Worm (Caenorhabditis elegans) whole organism, late embryonic: ENCODE results near the gene T10D4.11.
"Not testable (repeated sequence)": the region's sequence is repeated elsewhere in the genome, so short reads cannot be mapped to it uniquely, and the experiment has no call there.

Source experiments
- C38D4.7 ChIP-seq: fragments of 200-800 bp; sonication (Bioruptor generic); optimal IDR thresholded peaks from 2 replicates; lab custom pipeline; 2018; ENCODE audit warnings: mild to moderate bottlenecking, missing genetic modification characterization, moderate library complexity, missing compliant biosample characterization
- T23F11.4 ChIP-seq: fragments of 200-800 bp; sonication (Bioruptor generic); optimal IDR thresholded peaks from 2 replicates; lab custom pipeline; 2018; ENCODE audit warnings: mild to moderate bottlenecking, missing genetic modification characterization, missing compliant biosample characterization
- Y22D7AL.16 ChIP-seq: sonication (generic microtip); optimal IDR thresholded peaks from 2 replicates; lab custom pipeline; 2016; ENCODE audit warnings: missing genetic modification characterization, missing compliant biosample characterization
- ahr-1 ChIP-seq: sonication (generic microtip); optimal IDR thresholded peaks from 2 replicates; lab custom pipeline; 2016; ENCODE audit warnings: missing genetic modification characterization, missing compliant biosample characterization
- ama-1 ChIP-seq: fragments of 150-350 bp; optimal IDR thresholded peaks from 2 replicates; lab custom pipeline; 2014
- ceh-19 ChIP-seq: fragments of 200-800 bp; sonication (Bioruptor generic); optimal IDR thresholded peaks from 2 replicates; lab custom pipeline; 2018; ENCODE audit warnings: mild to moderate bottlenecking, missing genetic modification characterization, missing compliant biosample characterization
- ceh-34 ChIP-seq: sonication (generic microtip); optimal IDR thresholded peaks from 2 replicates; lab custom pipeline; 2016; ENCODE audit warnings: mild to moderate bottlenecking, missing genetic modification characterization, missing compliant biosample characterization
- ceh-45 ChIP-seq: fragments of 200-800 bp; sonication (Bioruptor generic); IDR thresholded peaks from 2 replicates; pipeline ENCODE4 v1.3.6; 2022; ENCODE audit warnings: missing genetic modification reagents, missing genetic modification characterization, missing compliant biosample characterization
- ceh-48 ChIP-seq: sonication (generic microtip); optimal IDR thresholded peaks from 2 replicates; lab custom pipeline; 2016; ENCODE audit warnings: missing genetic modification characterization, inconsistent platforms, missing compliant biosample characterization
- ceh-6 ChIP-seq: fragments of 200-800 bp; sonication (Bioruptor generic); optimal IDR thresholded peaks from 2 replicates; lab custom pipeline; 2018; ENCODE audit warnings: mild to moderate bottlenecking, missing genetic modification characterization, missing compliant biosample characterization
- ceh-9 ChIP-seq: sonication (generic microtip); optimal IDR thresholded peaks from 2 replicates; lab custom pipeline; 2016; ENCODE audit warnings: mild to moderate bottlenecking, missing genetic modification characterization, inconsistent platforms, missing compliant biosample characterization
- elt-2 ChIP-seq: sonication (generic microtip); optimal IDR thresholded peaks from 2 replicates; lab custom pipeline; 2016; ENCODE audit warnings: missing genetic modification reagents, missing genetic modification characterization, missing compliant biosample characterization
- ets-4 ChIP-seq: sonication (generic microtip); optimal IDR thresholded peaks from 2 replicates; lab custom pipeline; 2016; ENCODE audit warnings: missing genetic modification characterization, missing compliant biosample characterization
- eyg-1 ChIP-seq: sonication (generic microtip); optimal IDR thresholded peaks from 2 replicates; lab custom pipeline; 2016; ENCODE audit warnings: missing genotype, missing genetic modification characterization, missing compliant biosample characterization
- fax-1 ChIP-seq: sonication (generic microtip); optimal IDR thresholded peaks from 2 replicates; lab custom pipeline; 2016; ENCODE audit warnings: missing genotype, missing genetic modification characterization, missing compliant biosample characterization
- lim-6 ChIP-seq: sonication (generic microtip); optimal IDR thresholded peaks from 2 replicates; lab custom pipeline; 2016; ENCODE audit warnings: missing genetic modification characterization, missing compliant biosample characterization
- lin-11 ChIP-seq: fragments of 200-800 bp; sonication (Bioruptor generic); optimal IDR thresholded peaks from 2 replicates; lab custom pipeline; 2018; ENCODE audit warnings: mild to moderate bottlenecking, missing genetic modification characterization, missing compliant biosample characterization
- madf-2 ChIP-seq: sonication (generic microtip); optimal IDR thresholded peaks from 2 replicates; lab custom pipeline; 2017; ENCODE audit warnings: missing genetic modification characterization, missing compliant biosample characterization
- mec-3 ChIP-seq: sonication (generic microtip); optimal IDR thresholded peaks from 2 replicates; lab custom pipeline; 2016; ENCODE audit warnings: borderline replicate concordance, missing genetic modification characterization, missing compliant biosample characterization
- nfya-1 ChIP-seq: sonication (generic microtip); optimal IDR thresholded peaks from 2 replicates; lab custom pipeline; 2017; ENCODE audit warnings: missing genetic modification characterization, mild to moderate bottlenecking, missing compliant biosample characterization, antibody characterized with exemption, moderate library complexity
- pag-3 ChIP-seq: sonication (generic microtip); optimal IDR thresholded peaks from 2 replicates; lab custom pipeline; 2016; ENCODE audit warnings: missing compliant biosample characterization, missing genetic modification characterization, borderline replicate concordance
- pax-1 ChIP-seq: fragments of 150-350 bp; optimal IDR thresholded peaks from 2 replicates; lab custom pipeline; 2014; ENCODE audit warnings: missing biosample characterization, missing genetic modification characterization
- pha-2 ChIP-seq: sonication (generic microtip); optimal IDR thresholded peaks from 2 replicates; lab custom pipeline; 2017; ENCODE audit warnings: mild to moderate bottlenecking, missing genetic modification characterization, missing compliant biosample characterization
- pha-4 ChIP-seq: fragments of 150-350 bp; optimal IDR thresholded peaks from 2 replicates; lab custom pipeline; 2018; ENCODE audit warnings: missing biosample characterization, missing genetic modification reagents, missing genetic modification characterization
- pros-1 ChIP-seq: fragments of 150-350 bp; optimal IDR thresholded peaks from 2 replicates; lab custom pipeline; 2014; ENCODE audit warnings: missing biosample characterization, missing genetic modification reagents, missing genetic modification characterization
- ref-2 ChIP-seq: sonication (generic microtip); optimal IDR thresholded peaks from 2 replicates; lab custom pipeline; 2016; ENCODE audit warnings: missing genetic modification characterization, missing compliant biosample characterization
- rnt-1 ChIP-seq: sonication (generic microtip); optimal IDR thresholded peaks from 2 replicates; lab custom pipeline; 2016; ENCODE audit warnings: missing genetic modification characterization, missing compliant biosample characterization
- sdc-2 ChIP-seq: sonication (generic microtip); optimal IDR thresholded peaks from 2 replicates; lab custom pipeline; 2016; ENCODE audit warnings: missing genotype, missing genetic modification characterization, missing compliant biosample characterization
- sox-2 ChIP-seq: fragments of 200-800 bp; sonication (Bioruptor generic); IDR thresholded peaks from 2 replicates; pipeline ENCODE4 v1.3.6; 2022; ENCODE audit warnings: missing genetic modification reagents, missing genetic modification characterization, missing compliant biosample characterization
- tbx-7 ChIP-seq: sonication (generic microtip); optimal IDR thresholded peaks from 2 replicates; lab custom pipeline; 2016; ENCODE audit warnings: missing genotype, missing genetic modification characterization, missing compliant biosample characterization
- ttx-3 ChIP-seq: sonication (generic microtip); optimal IDR thresholded peaks from 2 replicates; lab custom pipeline; 2016; ENCODE audit warnings: missing genetic modification reagents, missing genetic modification characterization, missing compliant biosample characterization
- unc-3 ChIP-seq, 2 experiments: fragments of 200-800 bp in 1 of 2; sonication (Bioruptor generic) in 1 of 2; sonication (generic microtip) in 1 of 2; conservative IDR thresholded peaks in 1 of 2; optimal IDR thresholded peaks in 1 of 2; 2 replicates each; pipeline versions ENCODE4 v1.3.6 to Lab custom; 2016 to 2022; ENCODE audit warnings: missing compliant biosample characterization in 2 of 2, missing genetic modification characterization in 2 of 2, missing genetic modification reagents in 1 of 2
- unc-42 ChIP-seq: sonication (generic microtip); optimal IDR thresholded peaks from 2 replicates; lab custom pipeline; 2016; ENCODE audit warnings: missing genotype, missing genetic modification characterization, missing compliant biosample characterization
- unc-55 ChIP-seq: sonication (generic microtip); optimal IDR thresholded peaks from 2 replicates; lab custom pipeline; 2017; ENCODE audit warnings: missing biosample characterization, missing genetic modification reagents, missing genetic modification characterization
- unc-86 ChIP-seq: sonication (generic microtip); optimal IDR thresholded peaks from 2 replicates; lab custom pipeline; 2016; ENCODE audit warnings: missing genetic modification characterization, missing compliant biosample characterization

T10D4.11 gene

ce11 chrII:3151615-3152014, 2.2 kb upstream of the T10D4.11 start, which contains the start of the genes T10D4.14 and T10D4.19:
Gene T10D4.14, minus strand, starts transcription at chrII:3151715.
Gene T10D4.19, plus strand, starts transcription at chrII:3151918.
- TF ChIP-seq rnt-1 (tag; lab: Kevin White, UChicago) (no peak), ttx-3 (no peak), ama-1 (lab: Kevin White, UChicago) (no peak), ahr-1 (tag; lab: Kevin White, UChicago) (no peak), elt-2 (no peak), ceh-19 (no peak), T23F11.4 (no peak), unc-42 (tag; lab: Kevin White, UChicago) (no peak), ceh-6 (GFP tag; lab: Kevin White, UChicago) (no peak)

- no peak for TF ChIP-seq unc-55 (GFP tag; lab: Kevin White, UChicago)
- TF ChIP-seq eyg-1 (tag; lab: Kevin White, UChicago) = no peak
- no peak for TF ChIP-seq tbx-7
- TF ChIP-seq unc-86 = no peak
- TF ChIP-seq pag-3 (tag; lab: Kevin White, UChicago) = no peak
- no peak for TF ChIP-seq ets-4
- no peak for TF ChIP-seq lin-11
- TF ChIP-seq unc-42 (tag; lab: Kevin White, UChicago) = no peak
- TF ChIP-seq pha-4 (tag; lab: Kevin White, UChicago) = no peak
- TF ChIP-seq nfya-1 = no peak
- no peak for TF ChIP-seq unc-3 (GFP tag; conservative IDR thresholded peaks at IDR 0.05; lab: Robert Waterston, UW)
- TF ChIP-seq unc-3 (tag; optimal IDR thresholded peaks at IDR 0.05; lab: Kevin White, UChicago) = no peak
- TF ChIP-seq ceh-34 (tag; lab: Kevin White, UChicago) = no peak
Measured at ce11 chrII:3148404-3148803, 1.0 kb downstream of the T10D4.11 start.

ce11 chrII:3145842-3146241, 3.6 kb downstream of the T10D4.11 start, which contains the start of gene T10D4.15:
Gene T10D4.15, plus strand, starts transcription at chrII:3146142.
- no peak for TF ChIP-seq pha-2 (tag; lab: Kevin White, UChicago)
- no peak for TF ChIP-seq pros-1 (tag; lab: Kevin White, UChicago)
- no peak for TF ChIP-seq unc-3 (GFP tag; conservative IDR thresholded peaks at IDR 0.05; lab: Robert Waterston, UW)
- TF ChIP-seq unc-3 (tag; optimal IDR thresholded peaks at IDR 0.05; lab: Kevin White, UChicago) = no peak
- no peak for TF ChIP-seq ceh-45 (GFP tag; lab: Robert Waterston, UW)
- no peak for TF ChIP-seq sox-2
- no peak for TF ChIP-seq sdc-2 (tag; lab: Kevin White, UChicago)
- no peak for TF ChIP-seq ceh-9
- TF ChIP-seq ceh-48 = no peak
- no peak for TF ChIP-seq ceh-34 (tag; lab: Kevin White, UChicago)
- TF ChIP-seq Y22D7AL.16 (tag; lab: Kevin White, UChicago) = no peak
- no peak for TF ChIP-seq fax-1 (tag; lab: Kevin White, UChicago)
- no peak for TF ChIP-seq ama-1 (lab: Kevin White, UChicago)
- no peak for TF ChIP-seq pax-1 (tag; lab: Kevin White, UChicago)

- not testable (repeated sequence) for TF ChIP-seq C38D4.7 (GFP tag; lab: Kevin White, UChicago); madf-2 (tag; lab: Kevin White, UChicago); lim-6 (tag; lab: Kevin White, UChicago)
- TF ChIP-seq, all 69 proteins: peak for 0; not testable (repeated sequence) for 69
Measured at ce11 chrII:3144552-3144951, 4.9 kb downstream of the T10D4.11 start, which contains the start of gene sri-43. Gene sri-43, minus strand, starts transcription at chrII:3144652.

ce11 chrII:3142855-3143254, 6.6 kb downstream of the T10D4.11 start, which contains the start of gene sri-42:
Gene sri-42, minus strand, starts transcription at chrII:3142955.
- not testable (repeated sequence) for TF ChIP-seq mec-3 (tag; lab: Kevin White, UChicago); ama-1 (lab: Kevin White, UChicago); ref-2 (tag; lab: Kevin White, UChicago)
- TF ChIP-seq, all 69 proteins: peak for 0; not testable (repeated sequence) for 69
